Fruit fly (Drosophila melanogaster) whole organism, embryonic: Measurements from ENCODE around the gene jus.

Experiments used
- Antp ChIP-seq: fragments of 200-800 bp; sonication (Bioruptor generic); optimal IDR thresholded peaks from 3 replicates; lab custom pipeline; 2016; ENCODE audit warnings: missing biosample characterization, missing genetic modification characterization
- Asciz ChIP-seq: fragments of 200-800 bp; sonication (Bioruptor generic); optimal IDR thresholded peaks from 2 replicates; lab custom pipeline; 2017; ENCODE audit warnings: missing biosample characterization, mild to moderate bottlenecking, missing genetic modification characterization, missing genetic modification reagents
- CG10366 ChIP-seq: fragments of 200-800 bp; sonication (Bioruptor generic); IDR thresholded peaks from 2 replicates; pipeline ENCODE4 v1.3.6; 2022; ENCODE audit warnings: missing biosample characterization, missing genetic modification characterization
- CG11696 ChIP-seq: fragments of 200-800 bp; sonication (Bioruptor generic); IDR thresholded peaks from 2 replicates; pipeline ENCODE4 v1.3.6; 2022; ENCODE audit warnings: missing biosample characterization, missing genetic modification characterization
- CG11723 ChIP-seq: fragments of 200-800 bp; sonication (Bioruptor generic); optimal IDR thresholded peaks from 2 replicates; lab custom pipeline; 2017; ENCODE audit warnings: missing biosample characterization, mild to moderate bottlenecking, missing genetic modification characterization
- CG12071 ChIP-seq: fragments of 200-800 bp; sonication (Bioruptor generic); optimal IDR thresholded peaks from 3 replicates; lab custom pipeline; 2018; ENCODE audit warnings: missing biosample characterization, mild to moderate bottlenecking, missing genetic modification characterization
- CG13123 ChIP-seq: fragments of 200-800 bp; sonication (Bioruptor generic); optimal IDR thresholded peaks from 2 replicates; lab custom pipeline; 2016; ENCODE audit warnings: missing biosample characterization, missing genetic modification characterization
- CG14667 ChIP-seq: fragments of 200-800 bp; sonication (Bioruptor generic); IDR thresholded peaks from 2 replicates; pipeline ENCODE4 v1.3.6; 2022; ENCODE audit warnings: missing biosample characterization, missing genetic modification characterization
- CG15011 ChIP-seq: fragments of 200-800 bp; sonication (Bioruptor generic); optimal IDR thresholded peaks from 3 replicates; lab custom pipeline; 2018; ENCODE audit warnings: missing biosample characterization, mild to moderate bottlenecking, missing genetic modification characterization
- CG1529 ChIP-seq: fragments of 200-800 bp; sonication (Bioruptor generic); optimal IDR thresholded peaks from 3 replicates; lab custom pipeline; 2018; ENCODE audit warnings: missing biosample characterization, missing genetic modification characterization
- CG15479 ChIP-seq: fragments of 200-800 bp; sonication (Bioruptor generic); optimal IDR thresholded peaks from 3 replicates; lab custom pipeline; 2019; ENCODE audit warnings: missing biosample characterization, mild to moderate bottlenecking, missing genetic modification characterization, moderate library complexity
- CG18599 ChIP-seq: fragments of 200-800 bp; sonication (Bioruptor generic); optimal IDR thresholded peaks from 3 replicates; lab custom pipeline; 2017; ENCODE audit warnings: missing biosample characterization, missing genetic modification characterization, mild to moderate bottlenecking, moderate library complexity, missing genetic modification reagents
- CG30431 ChIP-seq: fragments of 200-800 bp; sonication (Bioruptor generic); optimal IDR thresholded peaks from 2 replicates; lab custom pipeline; 2017; ENCODE audit warnings: missing biosample characterization, missing genetic modification characterization
- CG31365 ChIP-seq: fragments of 200-800 bp; sonication (Bioruptor generic); optimal IDR thresholded peaks from 2 replicates; lab custom pipeline; 2018; ENCODE audit warnings: missing biosample characterization, mild to moderate bottlenecking, missing genetic modification characterization
- CG4328 ChIP-seq: fragments of 200-800 bp; sonication (Bioruptor generic); optimal IDR thresholded peaks from 3 replicates; lab custom pipeline; 2017; ENCODE audit warnings: missing biosample characterization, missing genetic modification reagents, missing genetic modification characterization
- CG4404 ChIP-seq: fragments of 200-800 bp; sonication (Bioruptor generic); IDR thresholded peaks from 2 replicates; pipeline ENCODE4 v1.3.6; 2022; ENCODE audit warnings: missing biosample characterization, missing genetic modification characterization
- CG5180 ChIP-seq: fragments of 200-800 bp; sonication (Bioruptor generic); optimal IDR thresholded peaks from 3 replicates; lab custom pipeline; 2017; ENCODE audit warnings: missing biosample characterization, missing genetic modification characterization, mild to moderate bottlenecking, moderate library complexity, missing genetic modification reagents
- CG6813 ChIP-seq: fragments of 200-800 bp; sonication (Bioruptor generic); optimal IDR thresholded peaks from 2 replicates; lab custom pipeline; 2017; ENCODE audit warnings: missing biosample characterization, missing genetic modification characterization, mild to moderate bottlenecking, moderate library complexity, missing genetic modification reagents
- CG7372 ChIP-seq: fragments of 200-800 bp; sonication (Bioruptor generic); IDR thresholded peaks from 2 replicates; pipeline ENCODE4 v1.3.6; 2022; ENCODE audit warnings: missing biosample characterization, missing genetic modification characterization
- CG7839 ChIP-seq: fragments of 200-800 bp; sonication (Bioruptor generic); optimal IDR thresholded peaks from 3 replicates; lab custom pipeline; 2018; ENCODE audit warnings: missing biosample characterization, mild to moderate bottlenecking, missing genetic modification characterization, moderate library complexity
- CG9437 ChIP-seq: fragments of 200-800 bp; sonication (Bioruptor generic); optimal IDR thresholded peaks from 2 replicates; lab custom pipeline; 2018; ENCODE audit warnings: missing biosample characterization, mild to moderate bottlenecking, missing genetic modification characterization
- CG9609 ChIP-seq: fragments of 200-800 bp; sonication (Bioruptor generic); optimal IDR thresholded peaks from 3 replicates; lab custom pipeline; 2016; ENCODE audit warnings: missing biosample characterization, missing genetic modification characterization
- CHES-1-like ChIP-seq: fragments of 200-800 bp; sonication (Bioruptor generic); optimal IDR thresholded peaks from 2 replicates; lab custom pipeline; 2016; ENCODE audit warnings: missing biosample characterization, missing genetic modification characterization
- Dad ChIP-seq: fragments of 200-800 bp; sonication (Bioruptor generic); optimal IDR thresholded peaks from 3 replicates; lab custom pipeline; 2016; ENCODE audit warnings: missing biosample characterization, missing genetic modification characterization
- Deaf1 ChIP-seq: fragments of 200-800 bp; optimal IDR thresholded peaks from 3 replicates; lab custom pipeline; 2019; ENCODE audit warnings: missing biosample characterization, mild to moderate bottlenecking, missing genetic modification characterization, moderate library complexity
- Dfd ChIP-seq, 2 experiments: fragments of >200 bp; optimal IDR thresholded peaks; 2 replicates each; lab custom pipeline; 2017; ENCODE audit warnings: missing biosample characterization in 2 of 2, missing genetic modification characterization in 2 of 2
- Doc2 ChIP-seq: fragments of 200-800 bp; sonication (Bioruptor generic); IDR thresholded peaks from 2 replicates; pipeline ENCODE4 v1.3.6; 2022; ENCODE audit warnings: missing biosample characterization, missing genetic modification characterization
- Doc3 ChIP-seq: fragments of 200-800 bp; sonication (Bioruptor generic); IDR thresholded peaks from 3 replicates; pipeline ENCODE4 v1.3.6; 2022; ENCODE audit warnings: missing biosample characterization, missing genetic modification characterization; ENCODE audit not compliant: partially characterized antibody
- Dp ChIP-seq: fragments of 200-800 bp; sonication (Bioruptor generic); optimal IDR thresholded peaks from 2 replicates; lab custom pipeline; 2018; ENCODE audit warnings: missing biosample characterization, mild to moderate bottlenecking, missing genetic modification characterization, moderate library complexity
- E2f2 ChIP-seq: fragments of 200-800 bp; sonication (Bioruptor generic); IDR thresholded peaks from 2 replicates; pipeline ENCODE4 v1.3.6; 2022; ENCODE audit warnings: missing biosample characterization, missing genetic modification characterization
- Ets97D ChIP-seq: fragments of 200-800 bp; sonication (Bioruptor generic); optimal IDR thresholded peaks from 3 replicates; lab custom pipeline; 2016; ENCODE audit warnings: missing biosample characterization, missing genetic modification characterization
- GATAe ChIP-seq: fragments of 200-800 bp; sonication (Bioruptor generic); conservative IDR thresholded peaks from 2 replicates; pipeline ENCODE4 v1.3.6; 2022; ENCODE audit warnings: missing biosample characterization, missing genetic modification characterization
- HmgD ChIP-seq: fragments of 200-800 bp; sonication (Bioruptor generic); optimal IDR thresholded peaks from 3 replicates; lab custom pipeline; 2016; ENCODE audit warnings: missing biosample characterization, missing genetic modification characterization
- NfI ChIP-seq: fragments of 200-800 bp; sonication (Bioruptor generic); optimal IDR thresholded peaks from 3 replicates; lab custom pipeline; 2018; ENCODE audit warnings: missing biosample characterization, mild to moderate bottlenecking, missing genetic modification characterization, moderate library complexity
- PHDP ChIP-seq: fragments of 200-800 bp; sonication (Bioruptor generic); optimal IDR thresholded peaks from 3 replicates; lab custom pipeline; 2018; ENCODE audit warnings: missing biosample characterization, mild to moderate bottlenecking, missing genetic modification characterization, moderate library complexity
- Six4 ChIP-seq: fragments of 200-800 bp; sonication (Bioruptor generic); optimal IDR thresholded peaks from 2 replicates; lab custom pipeline; 2016; ENCODE audit warnings: missing biosample characterization, missing genetic modification characterization
- Sry-δ ChIP-seq: fragments of 200-800 bp; sonication (Bioruptor generic); optimal IDR thresholded peaks from 2 replicates; lab custom pipeline; 2016; ENCODE audit warnings: missing biosample characterization, missing genetic modification characterization
- cas ChIP-seq: fragments of 200-800 bp; sonication (Bioruptor generic); IDR thresholded peaks from 2 replicates; pipeline ENCODE4 v1.3.6; 2022; ENCODE audit warnings: missing biosample characterization, missing genetic modification characterization
- croc ChIP-seq: fragments of 200-800 bp; sonication (Bioruptor generic); conservative IDR thresholded peaks from 3 replicates; pipeline ENCODE4 v1.3.6; 2022; ENCODE audit warnings: missing biosample characterization, missing genetic modification characterization
- dysf ChIP-seq: fragments of 200-800 bp; sonication (Bioruptor generic); IDR thresholded peaks from 3 replicates; pipeline ENCODE4 v1.3.6; 2022; ENCODE audit warnings: missing biosample characterization, missing genetic modification characterization
- gce ChIP-seq: fragments of 200-800 bp; sonication (Bioruptor generic); IDR thresholded peaks from 3 replicates; pipeline ENCODE4 v1.3.6; 2022; ENCODE audit warnings: missing biosample characterization, missing genetic modification characterization
- gcm2 ChIP-seq: fragments of 200-800 bp; sonication (Bioruptor generic); optimal IDR thresholded peaks from 2 replicates; lab custom pipeline; 2016; ENCODE audit warnings: missing biosample characterization, missing genetic modification characterization
- h ChIP-seq: fragments of >200 bp; optimal IDR thresholded peaks from 2 replicates; lab custom pipeline; 2017
- jing ChIP-seq: fragments of 200-800 bp; sonication (Bioruptor generic); optimal IDR thresholded peaks from 2 replicates; lab custom pipeline; 2018; ENCODE audit warnings: missing biosample characterization, mild to moderate bottlenecking, missing genetic modification characterization
- maf-S ChIP-seq: fragments of 200-800 bp; sonication (Bioruptor generic); optimal IDR thresholded peaks from 2 replicates; lab custom pipeline; 2016; ENCODE audit warnings: missing biosample characterization, missing genetic modification characterization
- oc ChIP-seq: fragments of 200-800 bp; sonication (Bioruptor generic); optimal IDR thresholded peaks from 2 replicates; lab custom pipeline; 2018; ENCODE audit warnings: missing biosample characterization, mild to moderate bottlenecking, missing genetic modification characterization, moderate library complexity
- p53 ChIP-seq: fragments of 200-800 bp; sonication (Bioruptor generic); optimal IDR thresholded peaks from 2 replicates; lab custom pipeline; 2016; ENCODE audit warnings: missing biosample characterization, missing genetic modification characterization
- sens ChIP-seq: fragments of 200-800 bp; sonication (Bioruptor generic); peaks from one replicate; lab custom pipeline; 2016; ENCODE audit warnings: missing biosample characterization, missing genetic modification characterization
- twi ChIP-seq: fragments of 200-800 bp; optimal IDR thresholded peaks from 2 replicates; lab custom pipeline; 2019; ENCODE audit warnings: missing biosample characterization, mild to moderate bottlenecking, missing genetic modification characterization, moderate library complexity

The jus gene

DNA sequence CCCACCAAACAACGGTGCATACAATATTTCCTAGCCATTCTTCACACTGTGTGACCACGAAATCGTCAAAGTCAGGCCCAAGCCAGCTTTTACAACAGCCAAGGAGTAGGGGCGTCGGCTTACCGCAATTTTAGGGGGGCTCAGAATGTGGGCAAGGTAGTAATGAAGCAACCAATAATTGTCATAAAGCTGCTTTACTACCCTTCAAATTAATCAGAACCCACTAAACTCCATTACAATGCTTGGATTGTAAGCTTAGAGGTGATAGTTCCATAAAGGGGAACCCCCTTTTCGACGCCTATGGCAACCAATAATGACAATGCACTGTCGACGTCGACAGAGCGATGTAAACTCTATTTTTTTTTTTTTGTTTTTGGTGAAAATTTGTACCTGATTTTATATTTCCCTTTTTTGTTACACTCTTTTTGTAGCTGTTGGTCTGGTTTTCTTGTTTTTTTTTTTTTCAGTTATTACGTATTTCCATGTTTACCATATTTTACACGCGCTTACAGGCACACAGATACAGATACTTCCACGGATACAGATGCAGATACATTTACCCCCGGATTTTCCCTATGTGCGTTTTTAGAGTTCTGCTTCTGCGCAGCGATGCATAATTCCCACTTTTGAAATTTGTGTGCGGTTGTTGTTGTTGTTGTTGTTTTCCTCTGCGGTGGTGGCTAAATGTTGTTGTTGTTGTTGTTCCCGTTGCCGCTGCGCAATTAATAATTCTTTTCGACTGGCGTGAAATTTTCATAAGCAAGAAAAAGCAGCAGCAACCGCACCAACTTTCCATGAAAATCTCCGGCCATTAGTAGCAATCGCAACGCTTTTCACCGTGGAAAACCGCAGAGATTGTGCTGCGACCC is 10.1 kb upstream of the jus start (continued):
- TF ChIP-seq CG4404 (GFP tag; lab: Robert Waterston, UW) (peak; percentile 35; the same call in 1 of the 2 replicates), CG9609 (GFP tag; lab: Kevin White, UChicago) (peak; percentile 72), CG4328 (GFP tag; lab: Kevin White, UChicago) (peak; percentile 44), cas (no peak), CG14667 (GFP tag; lab: Robert Waterston, UW) (peak; percentile 54), gcm2 (peak; percentile 33), gce (peak; percentile 76), maf-S (GFP tag; lab: Kevin White, UChicago) (peak; percentile 72), CG5180 (GFP tag; lab: Kevin White, UChicago) (peak; percentile 65), PHDP (peak; percentile 73), CHES-1-like (GFP tag; lab: Kevin White, UChicago) (peak; percentile 42), CG12071 (GFP tag; lab: Kevin White, UChicago) (peak; percentile 76), CG30431 (peak; percentile 68), CG1529 (GFP tag; lab: Kevin White, UChicago) (peak; percentile 80), CG13123 (peak; percentile 38), CG18599 (peak; percentile 71), CG11723 (GFP tag; lab: Kevin White, UChicago) (peak; percentile 78), p53 (GFP tag; lab: Kevin White, UChicago) (no peak), CG7372 (GFP tag; lab: Robert Waterston, UW) (peak; percentile 48; the same call in 1 of the 2 replicates), jing (GFP tag; lab: Kevin White, UChicago) (peak; percentile 73), CG15479 (GFP tag; lab: Kevin White, UChicago) (no peak), HmgD (GFP tag; lab: Kevin White, UChicago) (no peak), sens (GFP tag; lab: Kevin White, UChicago) (peak; percentile 97), Antp (GFP tag; lab: Kevin White, UChicago) (peak; percentile 79), CG6813 (peak; percentile 57), CG11696 (GFP tag; lab: Robert Waterston, UW) (peak; percentile 69), Sry-δ (GFP tag; lab: Kevin White, UChicago) (peak; percentile 30), twi (peak; percentile 40), CG9437 (peak; percentile 58), h (lab: Kevin White, UChicago) (no peak), Deaf1 (tag; lab: Kevin White, UChicago) (peak; percentile 24), Dad (GFP tag; lab: Kevin White, UChicago) (peak; percentile 33), Six4 (GFP tag; lab: Kevin White, UChicago) (peak; percentile 80), Dfd (GFP tag; optimal IDR thresholded peaks at IDR 0.05; lab: Kevin White, UChicago) (no peak), croc (GFP tag; lab: Robert Waterston, UW) (peak; percentile 78), Doc2 (GFP tag; lab: Robert Waterston, UW) (peak; percentile 51; the same call in 1 of the 2 replicates), oc (peak; percentile 86), Dp (no peak), NfI (peak; percentile 57), CG10366 (GFP tag; lab: Robert Waterston, UW) (peak; percentile 76), Ets97D (peak; percentile 27), CG31365 (tag; lab: Kevin White, UChicago) (peak; percentile 41), Asciz (GFP tag; lab: Kevin White, UChicago) (peak; percentile 72), E2f2 (peak; percentile 36; the same call in 1 of the 2 replicates), dysf (GFP tag; lab: Robert Waterston, UW) (peak; percentile 80), Doc3 (no peak), GATAe (GFP tag; lab: Robert Waterston, UW) (no peak), CG15011 (GFP tag; lab: Kevin White, UChicago) (peak; percentile 10), CG7839 (tag; lab: Kevin White, UChicago) (peak; percentile 81)
